Worm (Caenorhabditis elegans) whole organism, L1 larva: ENCODE results near the gene ZK354.3.

Experiments
- aha-1 ChIP-seq: fragments of 150-350 bp; optimal IDR thresholded peaks from 2 replicates; lab custom pipeline; 2014; ENCODE audit warnings: missing biosample characterization, missing genetic modification characterization
- ceh-63 ChIP-seq: fragments of 200-800 bp; sonication (Bioruptor generic); optimal IDR thresholded peaks from 2 replicates; lab custom pipeline; 2018; ENCODE audit warnings: mild to moderate bottlenecking, missing genetic modification characterization, missing compliant biosample characterization
- ceh-82 ChIP-seq, 3 experiments: fragments of 150-350 bp in 1 of 3; sonication (generic microtip) in 2 of 3; optimal IDR thresholded peaks; 2 replicates each; lab custom pipeline; 2014 to 2017; ENCODE audit warnings: missing biosample characterization in 3 of 3, missing genetic modification characterization in 3 of 3
- ceh-90 ChIP-seq: sonication (generic microtip); optimal IDR thresholded peaks from 2 replicates; lab custom pipeline; 2016; ENCODE audit warnings: missing genetic modification characterization, missing compliant biosample characterization
- dpl-1 ChIP-seq, 3 experiments: fragments of 150-350 bp in 2 of 3; sonication (generic microtip) in 1 of 3; optimal IDR thresholded peaks; 2 replicates each; lab custom pipeline; 2014 to 2017; ENCODE audit warnings: missing biosample characterization in 3 of 3, missing genetic modification characterization in 3 of 3, missing genetic modification reagents in 3 of 3
- efl-1 ChIP-seq, 4 experiments: fragments of 150-350 bp; optimal IDR thresholded peaks in 3 of 4; peaks in 1 of 4; 1 replicate in 1 of 4; 2 replicates in 3 of 4; lab custom pipeline; 2014; ENCODE audit warnings: missing biosample characterization in 2 of 4, missing genetic modification characterization in 2 of 4, missing genetic modification reagents in 2 of 4
- efl-3 ChIP-seq: fragments of 200-800 bp; sonication (Bioruptor generic); optimal IDR thresholded peaks from 2 replicates; lab custom pipeline; 2018; ENCODE audit warnings: mild to moderate bottlenecking, missing genetic modification characterization, missing compliant biosample characterization
- egl-27 ChIP-seq, 2 experiments: fragments of 150-350 bp in 1 of 2; sonication (generic microtip); optimal IDR thresholded peaks; 3 replicates each; lab custom pipeline; 2017 to 2018; ENCODE audit warnings: missing biosample characterization in 2 of 2, missing genetic modification characterization in 2 of 2, missing genetic modification reagents in 2 of 2
- elt-2 ChIP-seq: sonication (generic microtip); optimal IDR thresholded peaks from 2 replicates; lab custom pipeline; 2016; ENCODE audit warnings: missing genetic modification characterization, mild to moderate bottlenecking, inconsistent platforms, missing compliant biosample characterization, missing genetic modification reagents
- elt-3 ChIP-seq, 6 experiments: fragments of 150-350 bp in 1 of 6; sonication (generic microtip); optimal IDR thresholded peaks; 2 replicates each; lab custom pipeline; 2017 to 2018; ENCODE audit warnings: missing biosample characterization in 6 of 6, missing genetic modification characterization in 6 of 6, inconsistent platforms in 1 of 6
- fkh-10 ChIP-seq: sonication (generic microtip); optimal IDR thresholded peaks from 2 replicates; lab custom pipeline; 2017; ENCODE audit warnings: missing biosample characterization, missing genetic modification reagents, missing genetic modification characterization
- fkh-8 ChIP-seq: sonication (generic microtip); optimal IDR thresholded peaks from 2 replicates; lab custom pipeline; 2016; ENCODE audit warnings: mild to moderate bottlenecking, missing genetic modification characterization, missing compliant biosample characterization
- fos-1 ChIP-seq: fragments of 150-350 bp; optimal IDR thresholded peaks from 2 replicates; lab custom pipeline; 2014; ENCODE audit warnings: missing biosample characterization, missing genetic modification characterization
- grh-1 ChIP-seq: fragments of 200-800 bp; sonication (Bioruptor generic); IDR thresholded peaks from 2 replicates; pipeline ENCODE4 v1.3.6; 2022; ENCODE audit warnings: missing genetic modification reagents, missing genetic modification characterization, missing compliant biosample characterization
- lin-13 ChIP-seq: fragments of 150-350 bp; optimal IDR thresholded peaks from 2 replicates; lab custom pipeline; 2014; ENCODE audit warnings: missing biosample characterization, missing genetic modification reagents, missing genetic modification characterization
- lin-14 ChIP-seq: fragments of 200-800 bp; sonication (Bioruptor generic); optimal IDR thresholded peaks from 2 replicates; lab custom pipeline; 2018; ENCODE audit warnings: mild to moderate bottlenecking, missing genetic modification characterization, moderate library complexity, missing compliant biosample characterization
- lin-35 ChIP-seq, 2 experiments: fragments of 150-350 bp; optimal IDR thresholded peaks; 2 replicates each; lab custom pipeline; 2014; ENCODE audit warnings: missing biosample characterization in 2 of 2, missing genetic modification characterization in 2 of 2, missing genetic modification reagents in 2 of 2
- lir-3 ChIP-seq: sonication (generic microtip); optimal IDR thresholded peaks from 2 replicates; lab custom pipeline; 2016; ENCODE audit warnings: mild to moderate bottlenecking, missing genetic modification characterization, moderate library complexity, missing compliant biosample characterization; ENCODE audit not compliant: poor library complexity
- lsy-2 ChIP-seq, 2 experiments: fragments of 150-350 bp; optimal IDR thresholded peaks; 2 replicates each; lab custom pipeline; 2014; ENCODE audit warnings: missing biosample characterization in 2 of 2, missing genetic modification characterization in 2 of 2
- mdl-1 ChIP-seq, 2 experiments: fragments of 150-350 bp; optimal IDR thresholded peaks; 2 replicates each; lab custom pipeline; 2014 to 2017; ENCODE audit warnings: missing biosample characterization in 2 of 2, missing genetic modification characterization in 2 of 2, inconsistent platforms in 1 of 2
- mep-1 ChIP-seq: fragments of 150-350 bp; optimal IDR thresholded peaks from 2 replicates; lab custom pipeline; 2014; ENCODE audit warnings: missing biosample characterization, missing genetic modification characterization
- nhr-12 ChIP-seq: sonication (generic microtip); optimal IDR thresholded peaks from 2 replicates; lab custom pipeline; 2017; ENCODE audit warnings: missing biosample characterization, missing genetic modification characterization
- nhr-20 ChIP-seq: sonication (generic microtip); optimal IDR thresholded peaks from 2 replicates; lab custom pipeline; 2016; ENCODE audit warnings: mild to moderate bottlenecking, missing genetic modification characterization, missing compliant biosample characterization
- nhr-71 ChIP-seq: sonication (generic microtip); optimal IDR thresholded peaks from 2 replicates; lab custom pipeline; 2016; ENCODE audit warnings: mild to moderate bottlenecking, missing genetic modification characterization, moderate library complexity, missing compliant biosample characterization
- nhr-85 ChIP-seq: sonication (generic microtip); peaks from one replicate; lab custom pipeline; 2016; ENCODE audit warnings: missing genetic modification characterization, inconsistent platforms, missing compliant biosample characterization
- pag-3 ChIP-seq: sonication (generic microtip); optimal IDR thresholded peaks from 2 replicates; lab custom pipeline; 2017; ENCODE audit warnings: missing genetic modification characterization, mild to moderate bottlenecking, missing compliant biosample characterization, antibody characterized with exemption, borderline replicate concordance; ENCODE audit not compliant: insufficient read depth
- pqm-1 ChIP-seq: sonication (generic microtip); optimal IDR thresholded peaks from 3 replicates; lab custom pipeline; 2017; ENCODE audit warnings: missing biosample characterization, missing genetic modification characterization
- snpc-4 ChIP-seq: fragments of 150-350 bp; optimal IDR thresholded peaks from 2 replicates; lab custom pipeline; 2014; ENCODE audit warnings: missing biosample characterization, missing genetic modification characterization
- sup-37 ChIP-seq: fragments of 200-800 bp; sonication (Bioruptor generic); optimal IDR thresholded peaks from 2 replicates; lab custom pipeline; 2018; ENCODE audit warnings: mild to moderate bottlenecking, missing genetic modification characterization, missing compliant biosample characterization
- swsn-7 ChIP-seq: sonication (generic microtip); optimal IDR thresholded peaks from 2 replicates; lab custom pipeline; 2016; ENCODE audit warnings: missing genetic modification characterization, missing compliant biosample characterization
- unc-62 ChIP-seq: fragments of 150-350 bp; optimal IDR thresholded peaks from 2 replicates; lab custom pipeline; 2014; ENCODE audit warnings: missing biosample characterization, missing genetic modification reagents, missing genetic modification characterization
- unc-86 ChIP-seq: sonication (generic microtip); optimal IDR thresholded peaks from 2 replicates; lab custom pipeline; 2016; ENCODE audit warnings: missing genetic modification characterization, missing compliant biosample characterization
- unc-98 ChIP-seq: fragments of 200-800 bp; sonication (Bioruptor generic); IDR thresholded peaks from 2 replicates; pipeline ENCODE4 v1.3.6; 2022; ENCODE audit warnings: missing genetic modification characterization, missing compliant biosample characterization
- zag-1 ChIP-seq: fragments of 150-350 bp; optimal IDR thresholded peaks from 2 replicates; lab custom pipeline; 2014; ENCODE audit warnings: missing biosample characterization, missing genetic modification characterization
- zip-4 ChIP-seq: fragments of 200-800 bp; sonication (Bioruptor generic); optimal IDR thresholded peaks from 2 replicates; lab custom pipeline; 2018; ENCODE audit warnings: mild to moderate bottlenecking, missing genetic modification characterization, moderate library complexity, missing compliant biosample characterization
- ztf-4 ChIP-seq: fragments of 150-350 bp; optimal IDR thresholded peaks from 2 replicates; lab custom pipeline; 2014; ENCODE audit warnings: missing biosample characterization, missing genetic modification characterization

ZK354.3 gene

ce11 chrIV:5318835-5319303 is 9.0 kb downstream of the ZK354.3 start, which contains the start of gene slc-46A:
Gene slc-46A (plus strand): TSS chrIV:5319253.
- TF ChIP-seq ceh-82 (tag; optimal IDR thresholded peaks at IDR 0.05; lab: Kevin White, UChicago): no peak
- no peak for TF ChIP-seq fkh-8 (tag; lab: Kevin White, UChicago)
- peak; percentile 2 for TF ChIP-seq elt-2
- TF ChIP-seq nhr-71 (tag; lab: Kevin White, UChicago): peak; percentile 26
- TF ChIP-seq zip-4 (GFP tag; lab: Kevin White, UChicago): no peak
- TF ChIP-seq fos-1 (tag; lab: Kevin White, UChicago): no peak
- TF ChIP-seq aha-1 (tag; lab: Kevin White, UChicago): no peak
- peak in 2 of 3 experiments; percentile 0 to 8 for TF ChIP-seq dpl-1 (GFP tag; optimal IDR thresholded peaks at IDR 0.05; lab: Kevin White, UChicago)
- peak; percentile 43 for TF ChIP-seq nhr-20
- no peak for TF ChIP-seq lin-13 (GFP tag; lab: Kevin White, UChicago)
- TF ChIP-seq lin-35 (GFP tag; optimal IDR thresholded peaks at IDR 0.05; lab: Kevin White, UChicago): peak in 1 of 2 experiments; percentile 37
- TF ChIP-seq snpc-4: peak; percentile 51
- peak; percentile 20 for TF ChIP-seq mep-1 (tag; lab: Kevin White, UChicago)
- no peak for TF ChIP-seq lin-14 (GFP tag; lab: Kevin White, UChicago)
- no peak for TF ChIP-seq grh-1 (GFP tag; lab: Robert Waterston, UW)
- TF ChIP-seq elt-3 (tag; optimal IDR thresholded peaks at IDR 0.05; lab: Kevin White, UChicago): peak in 1 of 6 experiments; percentile 8
- TF ChIP-seq unc-98: no peak
- peak; percentile 24 for TF ChIP-seq swsn-7
- peak; percentile 49 to 50 for TF ChIP-seq efl-1 (optimal IDR thresholded peaks at IDR 0.05; lab: Kevin White, UChicago)
- peak in 1 of 2 experiments; percentile 18 for TF ChIP-seq efl-1 (GFP tag; optimal IDR thresholded peaks at IDR 0.05 in 1 of 2; lab: Kevin White, UChicago)
- no peak for TF ChIP-seq pqm-1 (tag; lab: Kevin White, UChicago)
- TF ChIP-seq efl-3: no peak
- peak; percentile 77 for TF ChIP-seq nhr-85
- TF ChIP-seq ceh-90 (tag; lab: Kevin White, UChicago): no peak
- TF ChIP-seq lsy-2 (tag; optimal IDR thresholded peaks at IDR 0.05; lab: Kevin White, UChicago): peak; percentile 20 to 24

- no peak for TF ChIP-seq egl-27 (tag; optimal IDR thresholded peaks at IDR 0.05; lab: Kevin White, UChicago)
- TF ChIP-seq lin-13 (GFP tag; lab: Kevin White, UChicago): no peak
- TF ChIP-seq fkh-10: no peak
- no peak for TF ChIP-seq lir-3 (tag; lab: Kevin White, UChicago)
- no peak for TF ChIP-seq elt-3 (tag; optimal IDR thresholded peaks at IDR 0.05; lab: Kevin White, UChicago)
- TF ChIP-seq fos-1 (tag; lab: Kevin White, UChicago): no peak
- no peak for TF ChIP-seq ztf-4 (tag; lab: Kevin White, UChicago)
- TF ChIP-seq unc-62: no peak
- no peak for TF ChIP-seq unc-86 (tag; lab: Kevin White, UChicago)
- no peak for TF ChIP-seq pag-3 (tag; lab: Kevin White, UChicago)
- TF ChIP-seq nhr-12 (tag; lab: Kevin White, UChicago): no peak
- no peak for TF ChIP-seq zag-1
- no peak for TF ChIP-seq ceh-63 (GFP tag; lab: Kevin White, UChicago)
- no peak for TF ChIP-seq mdl-1 (tag; optimal IDR thresholded peaks at IDR 0.05; lab: Kevin White, UChicago)
These were observed 16.3 kb downstream of the ZK354.3 start, which contains the start of gene Y4C6B.4 for ce11 chrIV:5326144-5326543. Gene Y4C6B.4 (plus strand): TSS chrIV:5326444.

ce11 chrIV:5332178-5332577 is 22.3 kb downstream of the ZK354.3 start, which contains the start of gene Y4C6B.3:
Gene Y4C6B.3 (plus strand): TSS chrIV:5332478.
- no peak for TF ChIP-seq sup-37 (GFP tag; lab: Kevin White, UChicago)
- peak in 1 of 6 experiments; percentile 39 for TF ChIP-seq elt-3 (tag; optimal IDR thresholded peaks at IDR 0.05; lab: Kevin White, UChicago)
